Fruit fly (Drosophila melanogaster): ENCODE results near the gene moi.

Gene moi

DNA sequence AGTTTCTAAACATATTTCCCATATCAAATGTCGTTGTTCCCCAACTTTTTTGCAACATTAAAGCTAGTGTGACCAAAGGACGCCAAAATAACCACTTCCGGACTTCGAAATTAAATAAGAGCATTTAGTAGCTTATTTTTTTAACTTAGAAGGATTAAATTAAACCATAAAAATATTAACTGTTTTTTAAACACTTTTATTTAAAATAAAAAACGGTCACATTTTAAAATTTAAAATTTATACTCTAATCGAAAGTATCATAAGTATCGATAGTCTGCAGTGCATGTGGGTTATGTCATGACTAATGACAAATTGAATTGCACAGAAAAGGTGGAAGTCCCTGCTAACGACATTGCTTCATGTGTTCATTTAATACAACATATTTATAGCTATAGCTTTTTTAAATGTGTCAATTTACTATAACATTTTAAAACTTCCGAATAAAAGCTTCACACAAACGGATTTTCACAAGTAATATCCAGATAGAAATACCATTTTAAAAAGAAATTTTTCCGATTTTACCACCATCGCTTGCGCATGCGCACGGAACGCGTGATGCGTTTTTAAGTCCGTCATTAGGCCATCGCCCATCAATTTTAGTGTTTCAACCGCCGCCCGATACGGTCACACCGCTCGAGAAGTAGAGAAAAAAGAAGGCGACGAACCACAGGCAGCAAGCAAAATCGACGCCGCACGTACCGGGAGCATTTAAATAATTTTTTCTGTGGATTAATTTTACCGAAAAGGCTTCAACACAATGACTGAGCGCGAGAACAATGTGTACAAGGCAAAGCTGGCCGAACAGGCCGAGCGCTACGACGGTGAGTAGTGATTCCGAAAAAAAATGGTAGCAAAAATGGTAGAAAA, 13.0 kb upstream of the moi start, which contains the start of the genes CG7156 and 14-3-3epsilon:
Gene CG7156, minus strand, starts transcription at position 71 of the 867 bp plus-strand sequence.
Gene 14-3-3epsilon, plus strand, starts transcription at position 443 of the 867 bp plus-strand sequence.
- no peak for TF ChIP-seq pan (optimal IDR thresholded peaks at IDR 0.05)
- peak in 1 of 2 experiments; percentile 59 for TF ChIP-seq pan (GFP tag; optimal IDR thresholded peaks at IDR 0.05 in 1 of 2, IDR thresholded peaks at IDR 0.05 in 1 of 2)
- TF ChIP-seq az2 (GFP tag; optimal IDR thresholded peaks at IDR 0.05): peak; percentile 66
- no peak for TF ChIP-seq CG9817 (tag; optimal IDR thresholded peaks at IDR 0.05)
- TF ChIP-seq Xrp1 (GFP tag; IDR thresholded peaks at IDR 0.05): peak; percentile 60
- peak; percentile 96 for TF ChIP-seq CG9797 (GFP tag; optimal IDR thresholded peaks at IDR 0.05)
- no peak for TF ChIP-seq CG11398 (GFP tag; optimal IDR thresholded peaks at IDR 0.05)
- TF ChIP-seq CG2120 (GFP tag; optimal IDR thresholded peaks at IDR 0.05): peak; percentile 46
- no peak for TF ChIP-seq CG43689 (GFP tag; IDR thresholded peaks at IDR 0.05)
- peak; percentile 3 for TF ChIP-seq ATbp (GFP tag; optimal IDR thresholded peaks at IDR 0.05)
- peak; percentile 49 for TF ChIP-seq CG33213 (GFP tag; optimal IDR thresholded peaks at IDR 0.05)
- peak; percentile 42 for TF ChIP-seq CG13775 (GFP tag; optimal IDR thresholded peaks at IDR 0.05)
- no peak for TF ChIP-seq CG4730 (GFP tag; IDR thresholded peaks at IDR 0.05)
- peak; percentile 15 for TF ChIP-seq CG2875 (GFP tag; optimal IDR thresholded peaks at IDR 0.05)
- no peak for TF ChIP-seq Blimp-1 (GFP tag; optimal IDR thresholded peaks at IDR 0.05)
- no peak for TF ChIP-seq CG31388 (GFP tag; optimal IDR thresholded peaks at IDR 0.05)
- no peak for TF ChIP-seq Awh (GFP tag; IDR thresholded peaks at IDR 0.05)
- TF ChIP-seq zen (tag; optimal IDR thresholded peaks at IDR 0.05): peak; percentile 57
- TF ChIP-seq Adf1 (GFP tag; IDR thresholded peaks at IDR 0.05): peak; percentile 41; the same call in 1 of the 2 replicates
- TF ChIP-seq sens (GFP tag): peak; percentile 91
- peak; percentile 89 for TF ChIP-seq Med (GFP tag)
- TF ChIP-seq fu2 (GFP tag; optimal IDR thresholded peaks at IDR 0.05): no peak
- no peak for TF ChIP-seq ash1 (GFP tag; optimal IDR thresholded peaks at IDR 0.05)
- TF ChIP-seq Myb (GFP tag; optimal IDR thresholded peaks at IDR 0.05): peak; percentile 59
- peak; percentile 37 for TF ChIP-seq Hr3 (GFP tag; optimal IDR thresholded peaks at IDR 0.05)
- no peak for TF ChIP-seq Atf3 (GFP tag; optimal IDR thresholded peaks at IDR 0.05)
- TF ChIP-seq org-1 (GFP tag; optimal IDR thresholded peaks at IDR 0.05): no peak
- peak; percentile 65 for TF ChIP-seq Dp (GFP tag; optimal IDR thresholded peaks at IDR 0.05)
- peak; percentile 45 for TF ChIP-seq CG18011 (GFP tag; optimal IDR thresholded peaks at IDR 0.05)
- TF ChIP-seq CG2889 (GFP tag; IDR thresholded peaks at IDR 0.05): no peak
- TF ChIP-seq CG6254 (GFP tag; optimal IDR thresholded peaks at IDR 0.05): no peak
- TF ChIP-seq Elba2 (GFP tag; optimal IDR thresholded peaks at IDR 0.05): no peak
- TF ChIP-seq Ssrp (tag; optimal IDR thresholded peaks at IDR 0.05): no peak
- peak; percentile 46 for TF ChIP-seq Hmr (GFP tag; optimal IDR thresholded peaks at IDR 0.05)
- TF ChIP-seq BtbVII (GFP tag; optimal IDR thresholded peaks at IDR 0.05): peak; percentile 25
- TF ChIP-seq YL-1 (GFP tag; optimal IDR thresholded peaks at IDR 0.05): peak; percentile 18
- TF ChIP-seq CG34376 (GFP tag; optimal IDR thresholded peaks at IDR 0.05): no peak
- TF ChIP-seq aop (GFP tag; IDR thresholded peaks at IDR 0.05): 0 out of 2 replicates have a peak, but pooled peaks have one; percentile 8
- TF ChIP-seq CG6654 (GFP tag; optimal IDR thresholded peaks at IDR 0.05): no peak
- TF ChIP-seq croc (GFP tag; conservative IDR thresholded peaks at IDR 0.05): no peak
- no peak for TF ChIP-seq CG14050 (GFP tag; IDR thresholded peaks at IDR 0.05)
- no peak for TF ChIP-seq ab (GFP tag; optimal IDR thresholded peaks at IDR 0.05)
- TF ChIP-seq Six4 (GFP tag; optimal IDR thresholded peaks at IDR 0.05): no peak
- peak; percentile 72 for TF ChIP-seq Sry-δ (GFP tag; optimal IDR thresholded peaks at IDR 0.05)
- peak; percentile 10 for TF ChIP-seq scrt (GFP tag; optimal IDR thresholded peaks at IDR 0.05)
- no peak for TF ChIP-seq chinmo (GFP tag; IDR thresholded peaks at IDR 0.05; ENCODE audit: partially characterized antibody)
- TF ChIP-seq Side (GFP tag; optimal IDR thresholded peaks at IDR 0.05): no peak
- TF ChIP-seq CG10979 (tag; optimal IDR thresholded peaks at IDR 0.05): no peak
- no peak for TF ChIP-seq ken (GFP tag; IDR thresholded peaks at IDR 0.05)
- peak; percentile 11 for TF ChIP-seq CG10462 (GFP tag; optimal IDR thresholded peaks at IDR 0.05)

All from whole organism, embryonic.